Fruit fly (Drosophila melanogaster): ENCODE results near the gene TfIIA-L.

TfIIA-L gene

DNA sequence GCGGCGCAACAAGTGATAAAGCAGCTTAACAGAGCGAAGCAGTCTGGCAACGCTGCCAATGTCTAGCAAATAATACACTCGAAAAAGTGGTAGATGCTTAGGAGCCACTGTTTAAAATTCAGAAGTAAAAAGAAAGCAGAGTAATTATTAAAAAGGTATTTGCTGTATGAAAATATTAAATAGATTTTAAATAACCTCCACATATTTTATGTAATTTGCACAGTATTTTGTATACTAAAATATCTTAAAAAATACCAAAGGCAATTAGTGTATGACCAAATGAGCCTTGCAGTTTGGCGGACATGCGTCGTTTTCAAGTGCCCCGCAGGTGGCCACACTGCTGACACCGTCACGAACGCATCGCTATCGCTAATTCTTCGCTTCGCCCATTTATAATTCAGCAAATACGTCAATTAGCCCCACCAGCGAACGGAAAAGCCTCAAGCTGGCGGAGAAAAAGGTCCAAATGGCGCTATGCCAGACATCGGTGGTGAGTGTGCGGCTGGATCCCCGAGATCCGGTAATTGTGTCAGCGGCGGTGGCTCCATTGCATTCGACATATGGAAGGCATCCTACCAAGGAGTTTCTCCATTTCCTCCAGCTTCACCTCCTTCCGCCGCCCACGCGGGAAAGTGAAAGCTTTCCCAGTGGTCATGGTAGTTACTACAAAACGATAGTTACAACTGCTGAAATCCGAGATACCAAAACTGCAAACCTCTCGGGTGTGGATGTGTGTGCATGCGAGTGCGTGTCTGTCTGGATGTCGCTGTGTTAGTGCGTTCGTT lies 2.4 kb downstream of the TfIIA-L start, which contains the start of gene pll:
TSS of gene pll (minus strand) at position 47 of the 785 bp plus-strand sequence.
- TF ChIP-seq CG17801 (GFP tag; optimal IDR thresholded peaks at IDR 0.05; ENCODE audit: partially characterized antibody) = peak; percentile 82

DNA sequence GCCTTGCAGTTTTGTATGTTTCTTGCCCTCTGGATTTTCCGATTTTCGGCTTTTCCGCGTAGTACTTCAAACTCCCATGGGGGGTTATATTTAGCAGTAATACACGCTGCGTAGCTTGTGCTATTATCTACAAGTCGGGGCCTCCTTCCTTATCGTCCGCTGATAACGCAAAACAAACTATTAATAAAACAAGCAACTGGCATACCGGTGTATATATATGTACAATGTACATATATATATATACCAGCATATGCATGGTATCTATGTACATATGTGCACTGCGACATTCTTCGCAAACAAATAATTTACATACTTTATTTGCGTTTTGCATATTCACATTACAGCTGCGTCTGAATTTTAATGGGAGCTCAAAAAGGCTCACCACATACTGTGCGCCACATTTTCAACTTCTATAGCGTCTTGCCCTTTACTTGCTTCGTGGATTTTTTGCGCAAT lies 3.0 kb downstream of the TfIIA-L start:
- TF ChIP-seq CG17801 (GFP tag; optimal IDR thresholded peaks at IDR 0.05; ENCODE audit: partially characterized antibody) = no peak

DNA sequence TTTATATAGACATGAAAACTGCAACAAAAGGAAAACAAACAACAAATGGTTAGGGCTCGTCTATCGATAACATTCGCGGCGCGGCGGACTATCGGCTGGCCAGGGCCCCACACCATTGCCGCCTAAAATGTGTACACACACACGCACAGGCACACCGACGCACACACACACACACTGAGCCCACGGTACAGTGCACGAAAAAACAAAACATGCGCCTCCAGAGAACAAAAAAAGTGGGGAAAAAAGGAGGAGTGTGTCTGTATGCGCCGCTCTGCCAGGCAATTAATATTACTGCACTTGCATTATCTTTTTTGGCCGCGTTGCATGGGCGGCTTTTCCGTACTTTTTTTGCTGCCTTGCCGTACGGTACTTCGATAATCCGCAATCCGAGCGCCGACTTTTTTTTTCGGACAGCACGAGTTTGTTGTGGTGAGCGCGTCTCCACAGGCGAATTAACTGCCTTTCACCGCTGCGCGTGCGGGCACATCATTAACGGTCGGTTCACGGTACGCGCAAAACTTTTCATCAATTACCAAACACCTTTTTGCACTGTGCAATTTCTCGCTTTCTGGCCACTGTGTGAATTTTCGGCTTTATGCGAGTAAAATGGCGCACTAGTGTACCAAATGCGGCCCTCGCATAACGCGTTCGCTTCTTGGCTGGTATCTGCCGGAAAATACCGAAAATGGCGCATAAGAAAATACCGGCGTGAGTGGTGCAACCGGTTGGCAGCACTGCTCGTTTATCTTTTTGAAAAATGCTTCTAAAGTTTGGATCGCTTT lies 12.7 kb downstream of the TfIIA-L start, which contains the start of gene woc:
TSS of gene woc (minus strand) at position 622 of the 782 bp plus-strand sequence.
- peak; percentile 35 for TF ChIP-seq CG17801 (GFP tag; optimal IDR thresholded peaks at IDR 0.05; ENCODE audit: partially characterized antibody)

DNA sequence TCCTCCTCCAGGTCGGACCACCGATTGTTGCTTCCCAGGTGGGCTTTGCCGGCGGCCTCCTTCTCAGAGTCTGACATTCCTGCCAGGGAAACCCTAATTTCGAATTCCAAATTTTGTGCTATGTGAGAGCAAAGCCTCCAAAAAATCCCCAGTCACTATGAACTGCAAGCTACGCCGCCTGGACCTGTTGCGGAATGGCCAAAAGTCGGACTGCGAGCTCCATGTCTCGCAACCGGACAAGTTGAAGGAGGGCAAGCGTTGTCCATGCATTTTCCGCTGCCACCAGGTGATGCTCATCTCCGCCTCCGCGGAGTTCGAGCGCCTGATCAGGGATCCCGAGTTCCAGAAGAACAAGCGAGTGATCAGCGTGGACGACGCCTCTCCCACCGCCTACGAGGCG lies 14.4 kb downstream of the TfIIA-L start, which contains the start of the genes CG14262 and CG14260:
TSS of gene CG14262 (minus strand) at position 101 of the 400 bp plus-strand sequence.
TSS of gene CG14260 (plus strand) at position 128 of the 400 bp plus-strand sequence.
- TF ChIP-seq CG17801 (GFP tag; optimal IDR thresholded peaks at IDR 0.05; ENCODE audit: partially characterized antibody) = no peak

DNA sequence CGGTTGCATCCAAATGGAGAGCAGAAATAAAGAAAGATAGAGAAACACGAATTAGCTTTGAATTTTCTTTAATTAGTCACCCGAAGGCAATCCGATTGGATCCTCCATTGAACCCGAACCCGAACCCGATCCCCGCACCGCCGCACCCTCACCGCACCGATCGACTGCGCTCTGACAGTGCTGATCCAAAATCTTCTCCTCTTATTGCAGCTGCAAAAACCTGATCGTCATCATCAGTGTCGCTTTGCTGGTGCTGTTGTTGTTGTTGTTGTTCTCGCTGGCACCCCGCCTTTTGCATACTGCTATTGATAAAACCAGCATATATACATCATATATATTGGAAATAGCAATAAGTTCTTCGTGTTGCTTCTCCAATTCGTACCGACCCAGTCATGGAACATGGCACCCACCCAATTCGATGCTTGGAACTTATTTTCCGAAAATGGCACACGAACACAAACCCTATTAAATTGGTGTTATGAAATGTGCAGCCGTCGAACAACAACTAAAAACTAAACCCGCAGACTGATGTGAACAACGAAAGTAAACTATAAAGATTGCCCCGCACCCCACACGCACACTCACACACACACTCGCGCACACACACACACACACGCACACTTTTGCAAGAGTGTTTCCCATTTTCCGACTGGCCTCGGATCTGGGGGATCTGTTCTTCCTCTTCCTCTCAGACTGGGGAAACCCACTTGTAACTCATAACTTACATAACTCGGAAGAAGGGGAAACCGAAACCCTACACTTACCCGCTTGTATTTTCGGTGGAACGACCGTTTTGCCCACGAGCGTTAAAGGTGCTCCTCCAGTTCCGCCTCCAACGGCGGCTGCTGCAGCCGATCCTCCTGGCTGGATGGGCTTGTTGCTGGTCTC lies 19.7 kb downstream of the TfIIA-L start:
- TF ChIP-seq CG17801 (GFP tag; optimal IDR thresholded peaks at IDR 0.05; ENCODE audit: partially characterized antibody) = no peak

DNA sequence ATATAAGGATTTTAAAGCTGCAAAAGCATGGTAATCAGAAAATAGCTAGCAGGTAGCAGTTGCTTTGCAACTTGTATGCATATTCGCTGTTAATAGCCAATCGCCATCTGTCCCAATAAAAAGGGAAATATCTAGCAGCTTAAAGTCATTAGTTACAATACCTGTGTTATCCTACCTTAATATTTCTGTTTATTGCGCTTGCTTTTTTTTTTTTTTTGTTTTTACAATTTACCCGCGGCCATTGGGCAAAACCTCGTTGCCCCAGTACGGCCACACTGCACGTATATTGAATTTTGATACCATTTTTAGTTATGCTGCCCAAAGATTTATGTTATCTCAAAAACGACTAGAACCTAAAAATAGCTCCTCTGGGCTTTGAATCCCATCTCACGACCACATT lies 21.3 kb downstream of the TfIIA-L start:
- TF ChIP-seq CG17801 (GFP tag; optimal IDR thresholded peaks at IDR 0.05; ENCODE audit: partially characterized antibody) = no peak

DNA sequence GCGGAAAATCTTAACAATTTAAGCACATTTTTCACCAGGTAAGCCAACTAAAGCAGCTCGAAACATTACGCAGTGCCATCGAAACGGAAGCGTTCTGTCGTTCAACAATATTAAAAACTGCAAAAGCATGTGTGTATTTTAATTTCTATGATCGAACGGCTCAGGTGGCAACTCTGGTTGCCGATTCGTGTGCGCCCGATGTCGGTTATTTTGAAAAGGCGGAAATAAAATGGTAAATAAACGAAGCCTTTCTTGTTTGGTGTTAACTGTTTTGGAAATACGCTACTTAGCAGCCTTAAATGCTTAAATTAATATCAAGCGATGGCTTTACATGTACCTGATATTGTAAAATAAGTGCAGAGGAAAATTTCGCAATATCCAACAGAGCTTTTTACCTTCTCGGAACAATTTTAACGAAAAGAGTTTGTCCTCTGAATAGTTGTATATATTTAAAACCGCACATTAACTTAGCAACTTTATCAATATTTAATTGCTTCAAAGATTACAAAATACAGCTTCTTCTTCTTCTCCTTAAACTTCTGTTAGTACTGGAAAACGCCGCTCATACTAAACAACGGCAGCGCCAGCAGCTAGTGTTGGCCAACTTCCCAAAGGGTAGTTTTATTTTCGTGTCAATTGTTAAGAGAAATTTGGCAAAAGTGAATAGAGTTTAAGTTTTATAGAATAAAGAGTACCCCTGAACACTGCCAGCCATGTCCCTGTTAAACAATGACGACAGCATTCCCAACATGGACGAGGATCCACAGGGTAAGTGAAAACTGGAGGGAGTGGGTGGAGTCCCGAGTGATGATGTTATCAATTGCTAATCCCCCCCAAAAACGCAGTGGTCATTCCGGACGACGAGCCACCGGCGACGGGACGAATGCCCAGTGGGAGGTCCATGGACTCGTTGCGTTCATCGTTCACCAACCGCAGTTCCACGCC lies 22.5 kb downstream of the TfIIA-L start, which contains the start of gene CG5934:
TSS of gene CG5934 (plus strand) at position 588 of the 945 bp plus-strand sequence.
- no peak for TF ChIP-seq CG17801 (GFP tag; optimal IDR thresholded peaks at IDR 0.05; ENCODE audit: partially characterized antibody)

DNA sequence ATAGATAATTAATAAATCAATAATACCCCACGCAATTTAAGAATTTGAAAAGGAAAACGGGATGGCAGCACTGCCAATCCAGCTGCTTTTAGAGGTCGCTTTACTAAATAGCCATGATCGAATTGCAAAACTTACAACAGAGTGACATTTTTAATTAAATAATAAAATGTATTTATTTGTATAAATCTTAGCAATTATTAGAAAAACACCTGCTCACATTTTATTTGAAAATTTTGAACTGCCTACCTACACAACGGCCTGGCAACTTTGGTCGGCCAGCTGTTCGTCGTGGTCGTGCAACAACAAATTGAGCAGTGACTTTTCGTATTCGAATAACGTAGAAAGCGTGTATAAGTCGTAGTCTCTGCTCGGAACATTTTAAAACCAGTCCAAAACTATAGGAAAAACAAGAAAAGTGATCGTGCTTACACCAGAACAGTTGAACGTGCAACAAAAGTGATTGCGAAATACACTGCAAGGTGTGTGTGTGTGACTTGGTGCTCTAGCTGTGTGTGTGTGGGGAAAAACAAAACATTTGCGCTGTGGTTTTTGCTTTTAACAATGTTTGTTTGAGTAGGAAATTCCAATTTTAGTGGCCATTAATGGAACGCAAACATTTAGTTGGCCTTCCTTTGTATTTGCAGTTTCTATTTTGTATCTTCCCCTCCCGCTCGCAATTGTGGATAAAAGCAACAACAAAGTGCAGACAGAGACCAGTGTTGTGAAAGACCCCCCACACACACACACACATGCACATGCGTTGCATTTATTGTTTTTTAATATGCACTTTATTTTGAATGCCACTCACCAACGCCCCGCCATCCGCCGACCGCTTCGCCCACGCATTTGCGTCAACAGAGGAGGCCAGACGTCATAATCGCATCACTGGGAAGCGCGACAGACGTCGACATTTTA lies 23.9 kb downstream of the TfIIA-L start, which contains the start of gene CG5938:
TSS of gene CG5938 (plus strand) at position 262 of the 915 bp plus-strand sequence.
- peak; percentile 1 for TF ChIP-seq CG17801 (GFP tag; optimal IDR thresholded peaks at IDR 0.05; ENCODE audit: partially characterized antibody)

DNA sequence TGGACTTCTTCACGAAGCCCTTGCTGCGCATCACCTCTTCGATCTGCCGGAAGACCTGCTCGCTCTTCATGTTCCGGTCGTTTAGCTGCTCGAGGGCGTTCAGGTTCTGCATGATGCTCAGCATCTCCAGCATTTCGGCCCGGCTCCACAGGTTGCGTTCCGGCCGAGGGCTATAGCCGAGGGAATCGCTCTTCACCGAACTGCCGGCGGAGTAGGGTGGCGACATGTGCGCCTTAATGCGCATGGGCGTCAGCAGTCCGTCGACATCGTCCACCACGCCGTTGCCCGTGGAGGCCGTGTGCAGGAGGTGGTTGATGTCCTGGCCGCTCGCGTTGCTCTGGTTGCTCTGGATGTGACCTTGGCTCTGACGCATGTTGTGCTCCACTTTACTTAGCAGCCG lies 28.6 kb downstream of the TfIIA-L start:
- no peak for TF ChIP-seq CG17801 (GFP tag; optimal IDR thresholded peaks at IDR 0.05; ENCODE audit: partially characterized antibody)

DNA sequence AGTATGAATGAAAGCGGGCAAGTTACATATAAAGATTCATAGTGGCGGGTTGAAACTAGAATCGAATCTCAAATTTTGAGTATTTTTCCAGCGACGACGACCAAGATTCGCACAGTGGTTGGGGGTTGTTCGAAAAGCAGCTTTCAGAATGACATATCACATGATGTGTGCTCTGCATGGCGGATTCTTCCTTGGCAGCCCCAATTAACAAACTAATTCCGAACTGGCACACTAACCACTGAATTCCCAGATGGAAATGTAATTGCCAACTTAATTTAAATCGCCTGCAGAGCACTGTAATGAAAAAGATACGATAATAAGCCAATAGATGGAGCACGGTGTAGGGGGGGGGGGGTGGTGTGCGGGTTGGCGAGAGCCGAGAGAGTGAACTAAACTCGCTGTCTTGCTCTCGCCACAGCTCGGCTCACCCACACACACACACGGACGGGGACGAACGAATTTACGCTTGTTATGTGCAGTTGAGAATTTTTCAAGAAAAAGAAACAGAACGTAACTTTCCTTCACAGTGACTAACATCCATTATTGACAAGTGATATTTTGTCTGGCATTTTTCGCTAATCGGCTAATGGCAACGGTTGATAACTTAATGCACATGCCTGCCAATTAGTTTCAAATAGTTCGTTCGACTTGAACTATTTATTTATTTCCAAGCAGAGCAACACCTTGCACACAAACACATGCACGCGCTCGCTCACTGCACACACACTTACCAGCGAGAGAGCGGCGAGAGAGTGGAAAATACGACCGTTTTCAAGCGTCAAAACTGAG lies 30.3 kb downstream of the TfIIA-L start:
- TF ChIP-seq CG17801 (GFP tag; optimal IDR thresholded peaks at IDR 0.05; ENCODE audit: partially characterized antibody) = peak; percentile 76

DNA sequence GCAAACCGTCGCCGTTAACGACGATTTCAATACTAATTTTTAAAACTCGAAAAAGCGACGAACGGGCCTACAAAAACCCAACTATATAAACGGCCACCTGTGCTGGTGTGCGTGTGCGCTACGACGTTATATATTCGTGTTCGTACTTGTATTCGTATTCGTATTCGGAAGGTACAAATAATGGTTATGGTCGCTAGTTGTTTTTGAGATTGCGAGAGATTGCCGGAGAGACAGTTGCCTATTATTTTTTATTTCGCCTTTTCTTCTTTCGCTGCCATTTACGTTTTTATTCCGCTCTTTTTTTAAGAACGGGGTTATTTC lies 30.9 kb downstream of the TfIIA-L start:
- no peak for TF ChIP-seq CG17801 (GFP tag; optimal IDR thresholded peaks at IDR 0.05; ENCODE audit: partially characterized antibody)

DNA sequence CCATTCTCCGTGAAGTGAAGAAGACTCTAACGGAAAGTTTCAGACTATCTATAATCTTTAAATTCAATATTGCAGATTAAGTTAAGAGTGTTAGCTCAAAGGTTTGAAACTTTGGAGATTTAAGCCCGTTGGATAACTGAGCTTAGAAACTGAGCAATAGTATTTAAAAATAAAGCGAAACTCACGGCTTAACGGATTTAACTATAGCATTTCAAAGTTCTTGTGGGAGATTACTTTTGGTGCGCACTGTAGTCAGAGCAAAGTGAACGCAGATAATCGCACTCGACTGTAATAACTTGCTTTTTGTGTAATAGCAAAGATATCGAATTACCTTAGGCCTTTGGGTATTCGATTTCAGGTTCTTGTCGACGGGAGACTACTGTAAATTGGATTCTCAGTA lies 31.4 kb downstream of the TfIIA-L start, which contains the start of gene mrt:
TSS of gene mrt (minus strand) at position 376 of the 400 bp plus-strand sequence.
- peak; percentile 61 for TF ChIP-seq CG17801 (GFP tag; optimal IDR thresholded peaks at IDR 0.05; ENCODE audit: partially characterized antibody)

Measured in ovary, adult (tissue).